Worm (Caenorhabditis elegans) whole organism, young adult: ENCODE data around the gene taf-7.1.

Experiments
- B0019.2 ChIP-seq: fragments of 200-800 bp; sonication (Bioruptor generic); conservative IDR thresholded peaks from 2 replicates; pipeline ENCODE4 v1.3.6; 2022; ENCODE audit warnings: missing genetic modification reagents, missing genetic modification characterization, missing compliant biosample characterization
- B0035.1 ChIP-seq: sonication (generic microtip); optimal IDR thresholded peaks from 2 replicates; lab custom pipeline; 2016; ENCODE audit warnings: missing genetic modification characterization, mild to moderate bottlenecking, missing compliant biosample characterization, missing genotype, missing genetic modification reagents
- F57A8.1 ChIP-seq: fragments of 200-800 bp; sonication (Bioruptor generic); optimal IDR thresholded peaks from 2 replicates; lab custom pipeline; 2018; ENCODE audit warnings: mild to moderate bottlenecking, missing genetic modification characterization, moderate library complexity, missing compliant biosample characterization
- T07F8.4 ChIP-seq: sonication (generic microtip); optimal IDR thresholded peaks from 2 replicates; lab custom pipeline; 2016; ENCODE audit warnings: mild to moderate bottlenecking, missing genetic modification characterization, moderate library complexity, missing compliant biosample characterization
- ZK185.1 ChIP-seq: sonication (generic microtip); optimal IDR thresholded peaks from 2 replicates; lab custom pipeline; 2016; ENCODE audit warnings: mild to moderate bottlenecking, missing genetic modification characterization, missing compliant biosample characterization; ENCODE audit not compliant: poor library complexity, severe bottlenecking
- aptf-2 ChIP-seq: fragments of 200-800 bp; sonication (Bioruptor generic); conservative IDR thresholded peaks from 2 replicates; pipeline ENCODE4 v1.3.6; 2022; ENCODE audit warnings: missing genetic modification reagents, missing genetic modification characterization, missing compliant biosample characterization
- aptf-3 ChIP-seq: fragments of 200-800 bp; sonication (Bioruptor generic); IDR thresholded peaks from 2 replicates; pipeline ENCODE4 v1.3.6; 2022; ENCODE audit warnings: missing genetic modification characterization, missing compliant biosample characterization
- ccch-3 ChIP-seq: fragments of 200-800 bp; sonication (Bioruptor generic); optimal IDR thresholded peaks from 2 replicates; lab custom pipeline; 2018; ENCODE audit warnings: mild to moderate bottlenecking, missing genetic modification characterization, missing compliant biosample characterization
- ceh-100 ChIP-seq: fragments of 200-800 bp; sonication (Bioruptor generic); IDR thresholded peaks from 2 replicates; pipeline ENCODE4 v1.3.6; 2022; ENCODE audit warnings: missing genetic modification reagents, missing genetic modification characterization, missing compliant biosample characterization
- ceh-27 ChIP-seq: fragments of 200-800 bp; sonication (Bioruptor generic); optimal IDR thresholded peaks from 2 replicates; lab custom pipeline; 2018; ENCODE audit warnings: mild to moderate bottlenecking, missing genetic modification characterization, moderate library complexity, missing compliant biosample characterization
- ceh-91 ChIP-seq: fragments of 200-800 bp; sonication (Bioruptor generic); IDR thresholded peaks from 2 replicates; pipeline ENCODE4 v1.3.6; 2022; ENCODE audit warnings: missing genetic modification reagents, missing genetic modification characterization, missing compliant biosample characterization
- dpl-1 ChIP-seq: fragments of 150-350 bp; optimal IDR thresholded peaks from 2 replicates; lab custom pipeline; 2014; ENCODE audit warnings: missing biosample characterization, missing genetic modification reagents, missing genetic modification characterization
- ets-4 ChIP-seq: fragments of 200-800 bp; sonication (Bioruptor generic); optimal IDR thresholded peaks from 2 replicates; lab custom pipeline; 2018; ENCODE audit warnings: mild to moderate bottlenecking, missing genetic modification characterization, missing compliant biosample characterization
- gei-17 ChIP-seq: fragments of 200-800 bp; sonication (Bioruptor generic); optimal IDR thresholded peaks from 2 replicates; lab custom pipeline; 2018; ENCODE audit warnings: mild to moderate bottlenecking, missing genetic modification characterization, missing compliant biosample characterization
- lin-26 ChIP-seq: fragments of 200-800 bp; sonication (Bioruptor generic); IDR thresholded peaks from 2 replicates; pipeline ENCODE4 v1.3.6; 2022; ENCODE audit warnings: missing genetic modification reagents, missing genetic modification characterization, missing compliant biosample characterization
- lin-54 ChIP-seq: fragments of 200-800 bp; sonication (Bioruptor generic); optimal IDR thresholded peaks from 2 replicates; lab custom pipeline; 2018; ENCODE audit warnings: mild to moderate bottlenecking, missing genetic modification characterization, missing compliant biosample characterization
- lsl-1 ChIP-seq: fragments of 200-800 bp; sonication (Bioruptor generic); optimal IDR thresholded peaks from 2 replicates; lab custom pipeline; 2018; ENCODE audit warnings: mild to moderate bottlenecking, missing genetic modification characterization, moderate library complexity, missing compliant biosample characterization
- madf-3 ChIP-seq: fragments of 200-800 bp; sonication (Bioruptor generic); IDR thresholded peaks from 2 replicates; pipeline ENCODE4 v1.3.6; 2022; ENCODE audit warnings: missing genetic modification reagents, missing genetic modification characterization, missing compliant biosample characterization
- mcd-1 ChIP-seq: fragments of 200-800 bp; sonication (Bioruptor generic); IDR thresholded peaks from 2 replicates; pipeline ENCODE4 v1.3.6; 2022; ENCODE audit warnings: missing genetic modification reagents, missing genetic modification characterization, missing compliant biosample characterization
- mel-28 ChIP-seq: sonication (generic microtip); optimal IDR thresholded peaks from 2 replicates; lab custom pipeline; 2016; ENCODE audit warnings: borderline replicate concordance, mild to moderate bottlenecking, missing genetic modification characterization, missing compliant biosample characterization
- nfya-1 ChIP-seq: sonication (generic microtip); optimal IDR thresholded peaks from 2 replicates; lab custom pipeline; 2017; ENCODE audit warnings: antibody characterized with exemption, missing compliant biosample characterization, missing genetic modification characterization, borderline replicate concordance; ENCODE audit not compliant: insufficient read depth
- nhr-120 ChIP-seq: fragments of 200-800 bp; sonication (Bioruptor generic); IDR thresholded peaks from 2 replicates; pipeline ENCODE4 v1.3.6; 2022; ENCODE audit warnings: missing genetic modification characterization, missing compliant biosample characterization
- pbrm-1 ChIP-seq: fragments of 200-800 bp; sonication (Bioruptor generic); IDR thresholded peaks from 2 replicates; pipeline ENCODE4 v1.3.6; 2022; ENCODE audit warnings: missing genetic modification reagents, missing genetic modification characterization, missing compliant biosample characterization
- rec-8 ChIP-seq, 2 experiments: sonication (generic microtip); optimal IDR thresholded peaks; 2 replicates each; lab custom pipeline; 2016; ENCODE audit warnings: mild to moderate bottlenecking in 2 of 2, missing genetic modification characterization in 2 of 2, missing genetic modification reagents in 2 of 2, missing genotype in 2 of 2, missing biosample characterization in 1 of 2, missing compliant biosample characterization in 1 of 2, moderate library complexity in 1 of 2
- repo-1 ChIP-seq: sonication (generic microtip); optimal IDR thresholded peaks from 2 replicates; lab custom pipeline; 2017; ENCODE audit warnings: mild to moderate bottlenecking, missing genetic modification characterization, missing compliant biosample characterization
- snpc-4 ChIP-seq, 5 experiments: fragments of 150-350 bp in 1 of 5; sonication (generic microtip) in 4 of 5; optimal IDR thresholded peaks; 2 replicates each; lab custom pipeline; 2014 to 2018; ENCODE audit warnings: missing genetic modification characterization in 5 of 5, missing biosample characterization in 3 of 5, antibody characterized with exemption in 2 of 5, mild to moderate bottlenecking in 2 of 5, missing compliant biosample characterization in 2 of 5, missing genotype in 2 of 5, moderate library complexity in 2 of 5, missing genetic modification reagents in 1 of 5
- sptf-2 ChIP-seq: fragments of 200-800 bp; sonication (Bioruptor generic); optimal IDR thresholded peaks from 2 replicates; lab custom pipeline; 2018; ENCODE audit warnings: mild to moderate bottlenecking, missing genetic modification characterization, missing compliant biosample characterization
- tbp1 ChIP-seq: fragments of 200-800 bp; sonication (Bioruptor generic); optimal IDR thresholded peaks from 2 replicates; lab custom pipeline; 2018; ENCODE audit warnings: mild to moderate bottlenecking, missing genetic modification characterization, missing compliant biosample characterization
- unc-62 ChIP-seq: fragments of 150-350 bp; optimal IDR thresholded peaks from 2 replicates; lab custom pipeline; 2014; ENCODE audit warnings: missing biosample characterization, missing genetic modification reagents, missing genetic modification characterization
- zfh-2 ChIP-seq: fragments of 200-800 bp; sonication (Bioruptor generic); conservative IDR thresholded peaks from 2 replicates; pipeline ENCODE4 v1.3.6; 2022; ENCODE audit warnings: missing genetic modification reagents, missing genetic modification characterization, missing compliant biosample characterization
- ztf-26 ChIP-seq: sonication (generic microtip); optimal IDR thresholded peaks from 2 replicates; lab custom pipeline; 2017; ENCODE audit warnings: missing genetic modification characterization, missing compliant biosample characterization
- ztf-28 ChIP-seq: fragments of 200-800 bp; sonication (Bioruptor generic); IDR thresholded peaks from 2 replicates; pipeline ENCODE4 v1.3.6; 2022; ENCODE audit warnings: missing genetic modification reagents, missing genetic modification characterization, missing compliant biosample characterization
- ztf-3 ChIP-seq: fragments of 200-800 bp; sonication (Bioruptor generic); optimal IDR thresholded peaks from 2 replicates; lab custom pipeline; 2018; ENCODE audit warnings: mild to moderate bottlenecking, missing genetic modification characterization, missing compliant biosample characterization

taf-7.1 gene

ce11 chrX:11852494-11852893 lies 15.2 kb upstream of the taf-7.1 start, which contains the start of gene xtr-1:
Gene xtr-1, plus strand, starts transcription at chrX:11852794.
- TF ChIP-seq gei-17 (GFP tag; lab: Kevin White, UChicago), result no peak
- TF ChIP-seq zfh-2, result no peak
- TF ChIP-seq aptf-2 (GFP tag; lab: Robert Waterston, UW), result no peak
- no peak for TF ChIP-seq aptf-3 (GFP tag; lab: Robert Waterston, UW)

DNA sequence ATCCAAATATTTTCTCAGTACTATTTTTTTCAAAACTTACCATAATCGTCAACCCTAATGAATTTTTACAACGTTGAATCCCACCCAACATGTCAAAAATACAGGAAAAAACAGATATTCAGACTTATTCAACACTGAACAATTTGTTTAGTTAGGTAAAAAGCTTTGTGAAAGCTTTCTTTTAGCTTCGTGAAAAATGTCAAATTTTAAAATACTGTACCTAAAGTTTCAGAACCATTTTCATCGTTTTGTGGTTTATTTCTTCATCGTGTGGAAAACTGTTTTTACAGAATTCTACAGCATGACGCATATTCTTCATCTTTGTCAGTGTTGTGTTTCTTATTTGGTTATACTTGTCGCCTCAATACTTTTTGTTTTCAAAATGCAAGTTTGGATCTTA lies 13.3 kb upstream of the taf-7.1 start, which contains the start of gene F54F7.14:
F54F7.14 (plus strand) TSS at position 301 of the 400 bp plus-strand sequence.
- no peak for TF ChIP-seq ztf-28 (GFP tag; lab: Robert Waterston, UW)
- TF ChIP-seq lin-26 (GFP tag; lab: Robert Waterston, UW), result no peak
- TF ChIP-seq ztf-26 (tag; lab: Kevin White, UChicago), result no peak
- no peak for TF ChIP-seq ccch-3 (GFP tag; lab: Kevin White, UChicago)
- no peak for TF ChIP-seq nfya-1 (tag; lab: Kevin White, UChicago)

- TF ChIP-seq B0035.1 (tag; lab: Kevin White, UChicago), result no peak
- TF ChIP-seq snpc-4 (GFP tag; optimal IDR thresholded peaks at IDR 0.05; lab: Kevin White, UChicago), result no peak
- TF ChIP-seq snpc-4 (tag; optimal IDR thresholded peaks at IDR 0.05; lab: Kevin White, UChicago), result no peak
- no peak for TF ChIP-seq B0019.2
- no peak for TF ChIP-seq rec-8 (tag; optimal IDR thresholded peaks at IDR 0.05; lab: Kevin White, UChicago)
Measured at ce11 chrX:11850082-11850481, 12.8 kb upstream of the taf-7.1 start, which contains the start of gene F54F7.3. Gene F54F7.3, minus strand, starts transcription at chrX:11850182.

- TF ChIP-seq mel-28 (tag; lab: Kevin White, UChicago) (no peak), sptf-2 (no peak), ets-4 (GFP tag; lab: Kevin White, UChicago) (no peak), mcd-1 (GFP tag; lab: Robert Waterston, UW) (no peak), F57A8.1 (GFP tag; lab: Kevin White, UChicago) (no peak), ceh-27 (GFP tag; lab: Kevin White, UChicago) (no peak), rec-8 (tag; optimal IDR thresholded peaks at IDR 0.05; lab: Kevin White, UChicago) (no peak), lsl-1 (no peak)
- TF ChIP-seq, all 124 proteins: peak for 0
Measured at ce11 chrX:11848618-11849017, 11.3 kb upstream of the taf-7.1 start, which contains the start of gene F54F7.9. Gene F54F7.9, minus strand, starts transcription at chrX:11848718.

ce11 chrX:11843363-11843762 lies 6.1 kb upstream of the taf-7.1 start, which contains the start of gene F54F7.2:
Gene F54F7.2, plus strand, starts transcription at chrX:11843663.
- TF ChIP-seq dpl-1 (GFP tag; lab: Kevin White, UChicago) (no peak), ztf-3 (GFP tag; lab: Kevin White, UChicago) (no peak), ztf-26 (tag; lab: Kevin White, UChicago) (no peak), pbrm-1 (GFP tag; lab: Robert Waterston, UW) (no peak), lin-54 (no peak), madf-3 (GFP tag; lab: Robert Waterston, UW) (no peak), unc-62 (GFP tag; lab: Kevin White, UChicago) (no peak), tbp1 (GFP tag; lab: Kevin White, UChicago) (no peak), ceh-91 (no peak)

- TF ChIP-seq ZK185.1 (tag; lab: Kevin White, UChicago) (no peak), rec-8 (tag; optimal IDR thresholded peaks at IDR 0.05; lab: Kevin White, UChicago) (no peak), madf-3 (GFP tag; lab: Robert Waterston, UW) (no peak), nhr-120 (GFP tag; lab: Robert Waterston, UW) (no peak), T07F8.4 (tag; lab: Kevin White, UChicago) (no peak), ceh-27 (GFP tag; lab: Kevin White, UChicago) (no peak), ets-4 (GFP tag; lab: Kevin White, UChicago) (no peak), ceh-100 (GFP tag; lab: Robert Waterston, UW) (no peak), repo-1 (tag; lab: Kevin White, UChicago) (no peak), unc-62 (GFP tag; lab: Kevin White, UChicago) (no peak), gei-17 (GFP tag; lab: Kevin White, UChicago) (no peak)
Measured at ce11 chrX:11828661-11829060, 8.6 kb downstream of the taf-7.1 start.
